Worm (Caenorhabditis elegans): ENCODE results near the gene kdp-1.

DNA sequence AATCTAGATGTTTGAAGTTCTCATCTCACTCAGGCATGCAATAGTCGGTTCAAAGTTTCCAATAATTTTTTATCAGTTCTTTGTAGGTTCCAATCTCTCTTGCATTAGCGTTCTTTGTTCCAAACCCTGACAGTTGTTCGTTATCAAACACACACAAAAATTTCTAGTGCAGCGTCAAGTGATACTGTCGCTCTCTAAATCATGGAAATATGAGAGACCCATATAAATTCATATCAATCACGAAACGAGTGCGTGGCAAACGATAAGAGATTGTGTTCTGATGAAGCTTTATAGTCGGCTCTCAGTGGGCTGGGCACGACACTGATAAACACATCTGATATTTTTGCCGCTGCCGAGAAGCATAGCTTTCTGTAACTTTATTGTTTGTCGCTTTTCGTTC is 14.2 kb downstream of the kdp-1 start:
- no peak for TF ChIP-seq ama-1 (optimal IDR thresholded peaks at IDR 0.05)
- TF ChIP-seq fos-1 (tag; optimal IDR thresholded peaks at IDR 0.05), result peak; percentile 88
- no peak for TF ChIP-seq unc-39 (tag; optimal IDR thresholded peaks at IDR 0.05)
